Worm (Caenorhabditis elegans) whole organism, young adult: ENCODE measurements around the gene C26B9.3.

Source experiments
- F37B4.10 ChIP-seq: fragments of 200-800 bp; sonication (Bioruptor generic); IDR thresholded peaks from 2 replicates; pipeline ENCODE4 v1.3.6; 2022; ENCODE audit warnings: missing genetic modification characterization, missing compliant biosample characterization
- F57A8.1 ChIP-seq: fragments of 200-800 bp; sonication (Bioruptor generic); optimal IDR thresholded peaks from 2 replicates; lab custom pipeline; 2018; ENCODE audit warnings: mild to moderate bottlenecking, missing genetic modification characterization, moderate library complexity, missing compliant biosample characterization
- F57C9.4 ChIP-seq: sonication (generic microtip); optimal IDR thresholded peaks from 2 replicates; lab custom pipeline; 2017; ENCODE audit warnings: mild to moderate bottlenecking, missing genetic modification characterization, missing compliant biosample characterization
- K11D2.4 ChIP-seq: fragments of 200-800 bp; sonication (Bioruptor generic); IDR thresholded peaks from 2 replicates; pipeline ENCODE4 v1.3.6; 2022; ENCODE audit warnings: missing genetic modification reagents, missing genetic modification characterization, missing compliant biosample characterization
- K12H6.12 ChIP-seq: fragments of 200-800 bp; sonication (Bioruptor generic); optimal IDR thresholded peaks from 2 replicates; lab custom pipeline; 2018; ENCODE audit warnings: mild to moderate bottlenecking, missing genetic modification characterization, missing compliant biosample characterization
- T26A5.8 ChIP-seq: sonication (generic microtip); optimal IDR thresholded peaks from 2 replicates; lab custom pipeline; 2016; ENCODE audit warnings: missing genetic modification characterization, missing compliant biosample characterization
- Y53F4B.3 ChIP-seq: fragments of 200-800 bp; sonication (Bioruptor generic); IDR thresholded peaks from 2 replicates; pipeline ENCODE4 v1.3.6; 2022; ENCODE audit warnings: missing genetic modification reagents, missing genetic modification characterization, missing compliant biosample characterization
- Y56A3A.18 ChIP-seq: fragments of 200-800 bp; sonication (Bioruptor generic); IDR thresholded peaks from 2 replicates; pipeline ENCODE4 v1.3.6; 2022; ENCODE audit warnings: missing genetic modification reagents, missing genetic modification characterization, missing compliant biosample characterization
- Y95B8A.8 ChIP-seq: fragments of 200-800 bp; sonication (Bioruptor generic); IDR thresholded peaks from 2 replicates; pipeline ENCODE4 v1.3.6; 2022; ENCODE audit warnings: missing genetic modification reagents, missing genetic modification characterization, missing compliant biosample characterization
- akir-1 ChIP-seq: fragments of 200-800 bp; sonication (Bioruptor generic); optimal IDR thresholded peaks from 2 replicates; lab custom pipeline; 2018; ENCODE audit warnings: mild to moderate bottlenecking, missing genetic modification characterization, moderate library complexity, missing compliant biosample characterization
- ccch-3 ChIP-seq: fragments of 200-800 bp; sonication (Bioruptor generic); optimal IDR thresholded peaks from 2 replicates; lab custom pipeline; 2018; ENCODE audit warnings: mild to moderate bottlenecking, missing genetic modification characterization, missing compliant biosample characterization
- cebp-1 ChIP-seq, 2 experiments: fragments of 200-800 bp in 1 of 2; sonication (Bioruptor generic) in 1 of 2; sonication (generic microtip) in 1 of 2; IDR thresholded peaks in 1 of 2; optimal IDR thresholded peaks in 1 of 2; 2 replicates each; pipeline versions ENCODE4 v1.3.6 to Lab custom; 2017 to 2022; ENCODE audit warnings: missing compliant biosample characterization in 2 of 2, missing genetic modification characterization in 2 of 2, mild to moderate bottlenecking in 1 of 2, missing genetic modification reagents in 1 of 2, moderate library complexity in 1 of 2
- ceh-27 ChIP-seq: fragments of 200-800 bp; sonication (Bioruptor generic); optimal IDR thresholded peaks from 2 replicates; lab custom pipeline; 2018; ENCODE audit warnings: mild to moderate bottlenecking, missing genetic modification characterization, moderate library complexity, missing compliant biosample characterization
- ceh-58 ChIP-seq: fragments of 200-800 bp; sonication (Bioruptor generic); IDR thresholded peaks from 2 replicates; pipeline ENCODE4 v1.3.6; 2022; ENCODE audit warnings: missing genetic modification characterization, missing compliant biosample characterization
- chd-7 ChIP-seq: sonication (generic microtip); optimal IDR thresholded peaks from 2 replicates; lab custom pipeline; 2016; ENCODE audit warnings: mild to moderate bottlenecking, missing genetic modification characterization, moderate library complexity, missing compliant biosample characterization
- efl-1 ChIP-seq: fragments of 150-350 bp; optimal IDR thresholded peaks from 2 replicates; lab custom pipeline; 2014; ENCODE audit warnings: missing biosample characterization, missing genetic modification reagents, missing genetic modification characterization
- egl-44 ChIP-seq: fragments of 200-800 bp; sonication (Bioruptor generic); IDR thresholded peaks from 2 replicates; pipeline ENCODE4 v1.3.6; 2022; ENCODE audit warnings: missing genetic modification reagents, missing genetic modification characterization, missing compliant biosample characterization
- egrh-3 ChIP-seq: fragments of 200-800 bp; sonication (Bioruptor generic); IDR thresholded peaks from 2 replicates; pipeline ENCODE4 v1.3.6; 2022; ENCODE audit warnings: missing genetic modification reagents, missing genetic modification characterization, missing compliant biosample characterization
- ekl-4 ChIP-seq: fragments of 200-800 bp; sonication (Bioruptor generic); IDR thresholded peaks from 2 replicates; pipeline ENCODE4 v1.3.6; 2022; ENCODE audit warnings: missing genetic modification reagents, missing genetic modification characterization, missing compliant biosample characterization
- ets-4 ChIP-seq: fragments of 200-800 bp; sonication (Bioruptor generic); optimal IDR thresholded peaks from 2 replicates; lab custom pipeline; 2018; ENCODE audit warnings: mild to moderate bottlenecking, missing genetic modification characterization, missing compliant biosample characterization
- fkh-3 ChIP-seq: sonication (generic microtip); optimal IDR thresholded peaks from 2 replicates; lab custom pipeline; 2016; ENCODE audit warnings: mild to moderate bottlenecking, missing genetic modification characterization, missing compliant biosample characterization
- hrde-1 ChIP-seq: sonication (generic microtip); optimal IDR thresholded peaks from 2 replicates; lab custom pipeline; 2016; ENCODE audit warnings: missing genetic modification characterization, mild to moderate bottlenecking, missing compliant biosample characterization, moderate library complexity, missing genotype, missing genetic modification reagents, borderline replicate concordance
- hsf-1 ChIP-seq: fragments of 200-800 bp; sonication (Bioruptor generic); IDR thresholded peaks from 2 replicates; pipeline ENCODE4 v1.3.6; 2022; ENCODE audit warnings: missing genetic modification reagents, missing genetic modification characterization, missing compliant biosample characterization
- let-526 ChIP-seq: fragments of 200-800 bp; sonication (Bioruptor generic); IDR thresholded peaks from 2 replicates; pipeline ENCODE4 v1.3.6; 2022; ENCODE audit warnings: missing genetic modification reagents, missing genetic modification characterization, missing compliant biosample characterization
- mel-28 ChIP-seq: sonication (generic microtip); optimal IDR thresholded peaks from 2 replicates; lab custom pipeline; 2016; ENCODE audit warnings: borderline replicate concordance, mild to moderate bottlenecking, missing genetic modification characterization, missing compliant biosample characterization
- nfya-2 ChIP-seq: fragments of 200-800 bp; sonication (Bioruptor generic); IDR thresholded peaks from 2 replicates; pipeline ENCODE4 v1.3.6; 2022; ENCODE audit warnings: missing genetic modification reagents, missing genetic modification characterization, missing compliant biosample characterization
- nhr-120 ChIP-seq: fragments of 200-800 bp; sonication (Bioruptor generic); IDR thresholded peaks from 2 replicates; pipeline ENCODE4 v1.3.6; 2022; ENCODE audit warnings: missing genetic modification characterization, missing compliant biosample characterization
- nhr-27 ChIP-seq: fragments of 200-800 bp; sonication (Bioruptor generic); optimal IDR thresholded peaks from 2 replicates; lab custom pipeline; 2018; ENCODE audit warnings: mild to moderate bottlenecking, missing genetic modification characterization, moderate library complexity, missing compliant biosample characterization
- nhr-80 ChIP-seq: sonication (generic microtip); optimal IDR thresholded peaks from 2 replicates; lab custom pipeline; 2016; ENCODE audit warnings: missing genetic modification characterization, missing compliant biosample characterization
- pbrm-1 ChIP-seq: fragments of 200-800 bp; sonication (Bioruptor generic); IDR thresholded peaks from 2 replicates; pipeline ENCODE4 v1.3.6; 2022; ENCODE audit warnings: missing genetic modification reagents, missing genetic modification characterization, missing compliant biosample characterization
- pha-4 ChIP-seq: fragments of 150-350 bp; sonication (generic microtip); optimal IDR thresholded peaks from 2 replicates; lab custom pipeline; 2014; ENCODE audit warnings: missing biosample characterization, missing genetic modification reagents, missing genetic modification characterization
- rpc-1 ChIP-seq, 2 experiments: fragments of 150-350 bp in 1 of 2; sonication (generic microtip) in 1 of 2; optimal IDR thresholded peaks; 2 replicates each; lab custom pipeline; 2014 to 2018; ENCODE audit warnings: missing biosample characterization in 1 of 2, missing genetic modification characterization in 1 of 2, missing genetic modification reagents in 1 of 2, missing genotype in 1 of 2
- sea-2 ChIP-seq: fragments of 200-800 bp; sonication (Bioruptor generic); IDR thresholded peaks from 2 replicates; pipeline ENCODE4 v1.3.6; 2022; ENCODE audit warnings: missing genetic modification characterization, missing compliant biosample characterization
- somi-1 ChIP-seq: fragments of 200-800 bp; sonication (Bioruptor generic); optimal IDR thresholded peaks from 2 replicates; lab custom pipeline; 2018; ENCODE audit warnings: mild to moderate bottlenecking, missing genetic modification characterization, missing compliant biosample characterization
- sptf-2 ChIP-seq: fragments of 200-800 bp; sonication (Bioruptor generic); optimal IDR thresholded peaks from 2 replicates; lab custom pipeline; 2018; ENCODE audit warnings: mild to moderate bottlenecking, missing genetic modification characterization, missing compliant biosample characterization
- tbx-9 ChIP-seq: sonication (generic microtip); optimal IDR thresholded peaks from 2 replicates; lab custom pipeline; 2016; ENCODE audit warnings: borderline replicate concordance, missing genetic modification characterization, inconsistent platforms, missing compliant biosample characterization
- zfh-2 ChIP-seq: fragments of 200-800 bp; sonication (Bioruptor generic); conservative IDR thresholded peaks from 2 replicates; pipeline ENCODE4 v1.3.6; 2022; ENCODE audit warnings: missing genetic modification reagents, missing genetic modification characterization, missing compliant biosample characterization
- ztf-6 ChIP-seq: fragments of 200-800 bp; sonication (Bioruptor generic); IDR thresholded peaks from 2 replicates; pipeline ENCODE4 v1.3.6; 2022; ENCODE audit warnings: missing genetic modification reagents, missing genetic modification characterization, missing compliant biosample characterization

C26B9.3 gene

ce11 chrX:5364222-5364621, 26.1 kb downstream of the C26B9.3 start, which contains the start of gene chtl-1 (continued):
- no peak for TF ChIP-seq K11D2.4 (GFP tag; lab: Robert Waterston, UW)

ce11 chrX:5365437-5365836, 27.3 kb downstream of the C26B9.3 start, which contains the start of gene F35C8.5:
TSS of gene F35C8.5 (plus strand) at chrX:5365813.
- TF ChIP-seq mel-28 (tag; lab: Kevin White, UChicago): no peak
- TF ChIP-seq nhr-80: peak; percentile 58
- TF ChIP-seq K12H6.12 (tag; lab: Kevin White, UChicago): no peak
- TF ChIP-seq F57A8.1: no peak

DNA sequence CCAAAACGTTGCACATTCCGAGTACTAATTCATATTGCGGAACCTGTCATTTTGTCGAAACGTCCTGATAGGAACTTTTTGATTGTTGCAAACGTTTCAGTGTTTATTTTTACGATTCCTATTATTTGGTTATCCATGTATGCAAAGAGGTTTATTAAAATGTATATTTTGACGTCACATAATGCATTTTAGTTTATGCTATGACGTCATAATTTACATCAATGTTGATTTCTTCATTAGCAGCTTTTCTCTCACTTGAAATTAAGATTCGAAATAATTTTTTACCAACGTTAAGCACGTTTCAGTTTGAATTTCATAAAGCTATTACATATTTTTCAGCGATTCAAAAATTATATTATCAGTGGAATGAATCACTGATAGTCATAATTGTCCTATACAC, 28.5 kb downstream of the C26B9.3 start:
- TF ChIP-seq nhr-27 (tag; lab: Kevin White, UChicago) (no peak), Y53F4B.3 (GFP tag; lab: Robert Waterston, UW) (no peak), sea-2 (GFP tag; lab: Robert Waterston, UW) (no peak), rpc-1 (optimal IDR thresholded peaks at IDR 0.05; lab: Kevin White, UChicago) (no peak), rpc-1 (tag; optimal IDR thresholded peaks at IDR 0.05; lab: Kevin White, UChicago) (no peak), somi-1 (no peak), egl-44 (GFP tag; lab: Robert Waterston, UW) (no peak), hsf-1 (GFP tag; lab: Robert Waterston, UW) (no peak), efl-1 (GFP tag; lab: Kevin White, UChicago) (no peak), sptf-2 (no peak), ccch-3 (GFP tag; lab: Kevin White, UChicago) (no peak), ets-4 (GFP tag; lab: Kevin White, UChicago) (no peak), pha-4 (tag; lab: Kevin White, UChicago) (no peak), ekl-4 (GFP tag; lab: Robert Waterston, UW) (no peak), F57C9.4 (tag; lab: Kevin White, UChicago) (no peak), akir-1 (GFP tag; lab: Kevin White, UChicago) (no peak)

DNA sequence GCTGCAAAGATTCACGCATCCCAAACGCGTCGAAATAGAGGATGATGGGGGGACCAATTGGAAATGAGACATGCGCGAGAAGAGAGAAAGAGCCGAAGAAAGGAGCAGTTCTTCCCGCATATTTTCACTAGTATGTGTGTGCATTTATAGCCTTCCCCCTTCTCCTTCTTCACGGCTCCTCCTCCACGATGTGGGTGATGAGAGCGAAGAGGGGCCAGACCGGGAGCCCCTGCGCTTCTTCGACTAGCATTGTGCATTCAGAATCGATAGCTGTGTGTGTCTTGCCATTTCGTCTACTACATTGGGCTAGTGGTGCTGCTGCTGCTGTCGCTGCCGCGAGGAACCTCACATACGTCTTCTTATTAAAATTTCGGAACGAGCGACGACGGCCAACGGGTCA, 30.1 kb downstream of the C26B9.3 start, which contains the start of gene jkk-1:
TSS of gene jkk-1 (plus strand) at position 249 of the 400 bp plus-strand sequence.
- TF ChIP-seq pbrm-1 (GFP tag; lab: Robert Waterston, UW) (no peak), ztf-6 (GFP tag; lab: Robert Waterston, UW) (no peak), fkh-3 (peak; percentile 47), zfh-2 (peak; percentile 73), akir-1 (GFP tag; lab: Kevin White, UChicago) (no peak), egrh-3 (0 out of 2 replicates have a peak, but pooled peaks have one; percentile 5), let-526 (GFP tag; lab: Robert Waterston, UW) (no peak), cebp-1 (GFP tag; IDR thresholded peaks at IDR 0.05; lab: Robert Waterston, UW) (no peak), cebp-1 (tag; optimal IDR thresholded peaks at IDR 0.05; lab: Kevin White, UChicago) (peak; percentile 51), F37B4.10 (GFP tag; lab: Robert Waterston, UW) (no peak), ceh-27 (GFP tag; lab: Kevin White, UChicago) (peak; percentile 8), nfya-2 (GFP tag; lab: Robert Waterston, UW) (no peak)

- TF ChIP-seq chd-7: no peak
- TF ChIP-seq sea-2 (GFP tag; lab: Robert Waterston, UW): no peak
- TF ChIP-seq Y95B8A.8 (GFP tag; lab: Robert Waterston, UW): no peak
- no peak for TF ChIP-seq K12H6.12 (tag; lab: Kevin White, UChicago)
- TF ChIP-seq hrde-1: no peak
- TF ChIP-seq ceh-58 (GFP tag; lab: Robert Waterston, UW): no peak
- TF ChIP-seq tbx-9: no peak
- no peak for TF ChIP-seq Y53F4B.3 (GFP tag; lab: Robert Waterston, UW)
- no peak for TF ChIP-seq nhr-120 (GFP tag; lab: Robert Waterston, UW)
- no peak for TF ChIP-seq T26A5.8 (tag; lab: Kevin White, UChicago)
- no peak for TF ChIP-seq Y56A3A.18
Observed at ce11 chrX:5370605-5371004, 32.5 kb downstream of the C26B9.3 start.
